Worm (Caenorhabditis elegans) whole organism, young adult: Measurements from ENCODE around the gene C35B8.3.

Source experiments
- B0019.2 ChIP-seq: fragments of 200-800 bp; sonication (Bioruptor generic); conservative IDR thresholded peaks from 2 replicates; pipeline ENCODE4 v1.3.6; 2022; ENCODE audit warnings: missing genetic modification reagents, missing genetic modification characterization, missing compliant biosample characterization
- B0261.1 ChIP-seq: sonication (generic microtip); optimal IDR thresholded peaks from 2 replicates; lab custom pipeline; 2016; ENCODE audit warnings: mild to moderate bottlenecking, missing genetic modification characterization, moderate library complexity, missing compliant biosample characterization
- B0336.3 ChIP-seq: fragments of 200-800 bp; sonication (Bioruptor generic); IDR thresholded peaks from 2 replicates; pipeline ENCODE4 v1.3.6; 2022; ENCODE audit warnings: missing genetic modification characterization, missing compliant biosample characterization
- D2030.7 ChIP-seq: fragments of 200-800 bp; sonication (Bioruptor generic); IDR thresholded peaks from 2 replicates; pipeline ENCODE4 v1.3.6; 2022; ENCODE audit warnings: missing genetic modification reagents, missing genetic modification characterization, missing compliant biosample characterization
- F10E7.11 ChIP-seq: sonication (generic microtip); optimal IDR thresholded peaks from 2 replicates; lab custom pipeline; 2017; ENCODE audit warnings: mild to moderate bottlenecking, missing genetic modification characterization, moderate library complexity, missing compliant biosample characterization
- F22D6.2 ChIP-seq: sonication (generic microtip); optimal IDR thresholded peaks from 2 replicates; lab custom pipeline; 2016; ENCODE audit warnings: mild to moderate bottlenecking, missing genetic modification characterization, missing compliant biosample characterization
- F52B5.7 ChIP-seq: sonication (generic microtip); optimal IDR thresholded peaks from 2 replicates; lab custom pipeline; 2016; ENCODE audit warnings: mild to moderate bottlenecking, missing genetic modification characterization, missing compliant biosample characterization
- F57A8.1 ChIP-seq: fragments of 200-800 bp; sonication (Bioruptor generic); optimal IDR thresholded peaks from 2 replicates; lab custom pipeline; 2018; ENCODE audit warnings: mild to moderate bottlenecking, missing genetic modification characterization, moderate library complexity, missing compliant biosample characterization
- T26A5.8 ChIP-seq: sonication (generic microtip); optimal IDR thresholded peaks from 2 replicates; lab custom pipeline; 2016; ENCODE audit warnings: missing genetic modification characterization, missing compliant biosample characterization
- Y67H2A.10 ChIP-seq: fragments of 200-800 bp; sonication (Bioruptor generic); conservative IDR thresholded peaks from 2 replicates; pipeline ENCODE4 v1.3.6; 2022; ENCODE audit warnings: missing genetic modification reagents, missing genetic modification characterization, missing compliant biosample characterization
- ama-1 ChIP-seq, 3 experiments: fragments of 150-350 bp in 1 of 3; sonication (generic microtip) in 2 of 3; optimal IDR thresholded peaks; 2 replicates each; lab custom pipeline; 2014 to 2018; ENCODE audit warnings: missing biosample characterization in 2 of 3, missing genetic modification characterization in 2 of 3, missing genetic modification reagents in 2 of 3
- aptf-2 ChIP-seq: fragments of 200-800 bp; sonication (Bioruptor generic); conservative IDR thresholded peaks from 2 replicates; pipeline ENCODE4 v1.3.6; 2022; ENCODE audit warnings: missing genetic modification reagents, missing genetic modification characterization, missing compliant biosample characterization
- athp-1 ChIP-seq: sonication (generic microtip); optimal IDR thresholded peaks from 2 replicates; lab custom pipeline; 2017; ENCODE audit warnings: mild to moderate bottlenecking, missing genetic modification characterization, missing compliant biosample characterization
- attf-3 ChIP-seq: fragments of 200-800 bp; sonication (Bioruptor generic); conservative IDR thresholded peaks from 2 replicates; pipeline ENCODE4 v1.3.6; 2022; ENCODE audit warnings: missing genetic modification reagents, missing genetic modification characterization, missing compliant biosample characterization
- attf-5 ChIP-seq: fragments of 200-800 bp; sonication (Bioruptor generic); optimal IDR thresholded peaks from 2 replicates; lab custom pipeline; 2018; ENCODE audit warnings: mild to moderate bottlenecking, missing genetic modification characterization, missing compliant biosample characterization
- bed-1 ChIP-seq: fragments of 200-800 bp; sonication (Bioruptor generic); IDR thresholded peaks from 2 replicates; pipeline ENCODE4 v1.3.6; 2022; ENCODE audit warnings: missing genetic modification reagents, missing genetic modification characterization, missing compliant biosample characterization
- ceh-27 ChIP-seq: fragments of 200-800 bp; sonication (Bioruptor generic); optimal IDR thresholded peaks from 2 replicates; lab custom pipeline; 2018; ENCODE audit warnings: mild to moderate bottlenecking, missing genetic modification characterization, moderate library complexity, missing compliant biosample characterization
- ceh-79 ChIP-seq: sonication (generic microtip); optimal IDR thresholded peaks from 2 replicates; lab custom pipeline; 2017; ENCODE audit warnings: mild to moderate bottlenecking, missing genetic modification characterization, missing compliant biosample characterization
- chd-7 ChIP-seq: sonication (generic microtip); optimal IDR thresholded peaks from 2 replicates; lab custom pipeline; 2016; ENCODE audit warnings: mild to moderate bottlenecking, missing genetic modification characterization, moderate library complexity, missing compliant biosample characterization
- egl-18 ChIP-seq: fragments of 200-800 bp; sonication (Bioruptor generic); IDR thresholded peaks from 2 replicates; pipeline ENCODE4 v1.3.6; 2022; ENCODE audit warnings: missing genetic modification reagents, missing genetic modification characterization, missing compliant biosample characterization
- gei-17 ChIP-seq: fragments of 200-800 bp; sonication (Bioruptor generic); optimal IDR thresholded peaks from 2 replicates; lab custom pipeline; 2018; ENCODE audit warnings: mild to moderate bottlenecking, missing genetic modification characterization, missing compliant biosample characterization
- him-1 ChIP-seq: sonication (generic microtip); optimal IDR thresholded peaks from 2 replicates; lab custom pipeline; 2016; ENCODE audit warnings: missing genotype, missing genetic modification reagents, missing genetic modification characterization, missing compliant biosample characterization
- hlh-26 ChIP-seq: fragments of 200-800 bp; sonication (Bioruptor generic); conservative IDR thresholded peaks from 2 replicates; pipeline ENCODE4 v1.3.6; 2022; ENCODE audit warnings: missing genetic modification reagents, missing genetic modification characterization, missing compliant biosample characterization
- hmg-20 ChIP-seq: fragments of 200-800 bp; sonication (Bioruptor generic); IDR thresholded peaks from 2 replicates; pipeline ENCODE4 v1.3.6; 2022; ENCODE audit warnings: missing genetic modification reagents, missing genetic modification characterization, missing compliant biosample characterization
- lag-1 ChIP-seq: fragments of 200-800 bp; sonication (Bioruptor generic); IDR thresholded peaks from 2 replicates; pipeline ENCODE4 v1.3.6; 2022; ENCODE audit warnings: missing genetic modification reagents, missing genetic modification characterization, missing compliant biosample characterization
- lin-54 ChIP-seq: fragments of 200-800 bp; sonication (Bioruptor generic); optimal IDR thresholded peaks from 2 replicates; lab custom pipeline; 2018; ENCODE audit warnings: mild to moderate bottlenecking, missing genetic modification characterization, missing compliant biosample characterization
- madf-10 ChIP-seq: sonication (generic microtip); optimal IDR thresholded peaks from 2 replicates; lab custom pipeline; 2016; ENCODE audit warnings: mild to moderate bottlenecking, missing genetic modification characterization, missing compliant biosample characterization
- madf-6 ChIP-seq: fragments of 200-800 bp; sonication (Bioruptor generic); IDR thresholded peaks from 2 replicates; pipeline ENCODE4 v1.3.6; 2022; ENCODE audit warnings: missing genetic modification reagents, missing genetic modification characterization, missing compliant biosample characterization
- mxl-1 ChIP-seq: sonication (generic microtip); optimal IDR thresholded peaks from 2 replicates; lab custom pipeline; 2016; ENCODE audit warnings: missing genetic modification characterization, missing compliant biosample characterization
- nfya-2 ChIP-seq: fragments of 200-800 bp; sonication (Bioruptor generic); IDR thresholded peaks from 2 replicates; pipeline ENCODE4 v1.3.6; 2022; ENCODE audit warnings: missing genetic modification reagents, missing genetic modification characterization, missing compliant biosample characterization
- nhr-80 ChIP-seq: sonication (generic microtip); optimal IDR thresholded peaks from 2 replicates; lab custom pipeline; 2016; ENCODE audit warnings: missing genetic modification characterization, missing compliant biosample characterization
- pbrm-1 ChIP-seq: fragments of 200-800 bp; sonication (Bioruptor generic); IDR thresholded peaks from 2 replicates; pipeline ENCODE4 v1.3.6; 2022; ENCODE audit warnings: missing genetic modification reagents, missing genetic modification characterization, missing compliant biosample characterization
- pha-4 ChIP-seq: fragments of 150-350 bp; sonication (generic microtip); optimal IDR thresholded peaks from 2 replicates; lab custom pipeline; 2014; ENCODE audit warnings: missing biosample characterization, missing genetic modification reagents, missing genetic modification characterization
- snpc-1.3 ChIP-seq: sonication (generic microtip); optimal IDR thresholded peaks from 2 replicates; lab custom pipeline; 2017; ENCODE audit warnings: missing genetic modification characterization, mild to moderate bottlenecking, missing compliant biosample characterization, antibody characterized with exemption, moderate library complexity, missing genotype, missing genetic modification reagents; ENCODE audit not compliant: insufficient read depth
- snpc-3.4 ChIP-seq: sonication (generic microtip); optimal IDR thresholded peaks from 2 replicates; lab custom pipeline; 2017; ENCODE audit warnings: missing genetic modification characterization, mild to moderate bottlenecking, missing compliant biosample characterization, antibody characterized with exemption, moderate library complexity, missing genotype, missing genetic modification reagents
- snpc-4 ChIP-seq, 5 experiments: fragments of 150-350 bp in 1 of 5; sonication (generic microtip) in 4 of 5; optimal IDR thresholded peaks; 2 replicates each; lab custom pipeline; 2014 to 2018; ENCODE audit warnings: missing genetic modification characterization in 5 of 5, missing biosample characterization in 3 of 5, antibody characterized with exemption in 2 of 5, mild to moderate bottlenecking in 2 of 5, missing compliant biosample characterization in 2 of 5, missing genotype in 2 of 5, moderate library complexity in 2 of 5, missing genetic modification reagents in 1 of 5
- somi-1 ChIP-seq: fragments of 200-800 bp; sonication (Bioruptor generic); optimal IDR thresholded peaks from 2 replicates; lab custom pipeline; 2018; ENCODE audit warnings: mild to moderate bottlenecking, missing genetic modification characterization, missing compliant biosample characterization
- sptf-2 ChIP-seq: fragments of 200-800 bp; sonication (Bioruptor generic); optimal IDR thresholded peaks from 2 replicates; lab custom pipeline; 2018; ENCODE audit warnings: mild to moderate bottlenecking, missing genetic modification characterization, missing compliant biosample characterization
- xnd-1 ChIP-seq: sonication (generic microtip); optimal IDR thresholded peaks from 2 replicates; lab custom pipeline; 2016; ENCODE audit warnings: missing genotype, missing genetic modification reagents, missing genetic modification characterization, missing compliant biosample characterization
- ztf-18 ChIP-seq: sonication (generic microtip); optimal IDR thresholded peaks from 2 replicates; lab custom pipeline; 2016; ENCODE audit warnings: missing genotype, mild to moderate bottlenecking, missing genetic modification characterization, missing compliant biosample characterization
- ztf-22 ChIP-seq: fragments of 200-800 bp; sonication (Bioruptor generic); optimal IDR thresholded peaks from 2 replicates; lab custom pipeline; 2018; ENCODE audit warnings: mild to moderate bottlenecking, missing genetic modification characterization, moderate library complexity, missing compliant biosample characterization
- ztf-28 ChIP-seq: fragments of 200-800 bp; sonication (Bioruptor generic); IDR thresholded peaks from 2 replicates; pipeline ENCODE4 v1.3.6; 2022; ENCODE audit warnings: missing genetic modification reagents, missing genetic modification characterization, missing compliant biosample characterization

The C35B8.3 gene

DNA sequence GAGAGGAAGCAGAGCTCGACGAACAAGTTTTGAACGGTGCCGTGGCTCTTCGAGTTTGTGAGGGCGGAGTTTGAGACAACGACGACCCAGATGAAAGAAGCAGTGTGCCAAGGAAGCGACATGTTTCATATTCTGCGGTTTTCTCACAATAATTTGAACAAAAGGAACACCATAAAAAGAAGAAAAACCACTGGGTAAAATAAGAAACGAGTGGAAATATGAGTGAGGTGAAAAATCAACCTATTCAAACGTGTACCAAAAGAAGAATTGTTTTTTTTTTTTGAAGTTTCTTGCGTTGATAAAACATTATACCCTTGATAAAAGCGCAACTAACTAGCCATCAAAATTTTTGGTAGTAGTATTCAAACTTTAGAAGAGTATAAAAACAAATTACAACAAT, 28.4 kb downstream of the C35B8.3 start, which contains the start of gene lgc-4:
lgc-4 (minus strand) TSS at position 101 of the 400 bp plus-strand sequence.
- no peak for TF ChIP-seq Y67H2A.10 (GFP tag; lab: Robert Waterston, UW)
- TF ChIP-seq madf-6: no peak
- no peak for TF ChIP-seq aptf-2 (GFP tag; lab: Robert Waterston, UW)
- no peak for TF ChIP-seq ztf-22 (GFP tag; lab: Kevin White, UChicago)

DNA sequence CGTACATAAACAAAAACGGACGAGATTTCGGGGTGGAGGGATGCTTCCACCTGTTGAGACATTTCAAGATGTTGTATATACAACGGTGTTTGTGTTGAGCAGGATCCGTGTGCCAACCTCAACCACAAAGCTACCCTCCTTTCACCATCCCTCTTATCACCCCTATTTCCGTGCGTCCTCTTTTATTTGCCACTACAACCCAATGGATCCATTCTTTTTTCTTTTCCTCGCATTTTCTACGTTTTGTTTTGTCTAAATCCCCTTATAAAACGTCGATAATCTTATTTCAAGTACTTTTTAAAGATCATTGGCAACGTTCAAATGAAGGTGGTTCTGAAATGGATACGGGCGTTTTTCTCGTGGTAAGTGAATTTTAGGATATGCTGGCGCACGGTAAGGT, 29.5 kb downstream of the C35B8.3 start, which contains the start of gene gpa-12:
gpa-12 (plus strand) TSS at position 301 of the 400 bp plus-strand sequence.
- TF ChIP-seq nfya-2 (GFP tag; lab: Robert Waterston, UW) (no peak), ztf-18 (tag; lab: Kevin White, UChicago) (no peak), madf-6 (no peak), snpc-4 (GFP tag; optimal IDR thresholded peaks at IDR 0.05; lab: Kevin White, UChicago) (no peak), snpc-4 (tag; optimal IDR thresholded peaks at IDR 0.05; lab: Kevin White, UChicago) (no peak), athp-1 (no peak)

ce11 chrX:9246625-9247024, 32.9 kb downstream of the C35B8.3 start:
- TF ChIP-seq gei-17: no peak
- TF ChIP-seq nhr-80 (tag; lab: Kevin White, UChicago): no peak
- no peak for TF ChIP-seq hmg-20 (GFP tag; lab: Robert Waterston, UW)
- no peak for TF ChIP-seq xnd-1 (tag; lab: Kevin White, UChicago)
- TF ChIP-seq sptf-2: no peak
- no peak for TF ChIP-seq snpc-3.4 (tag; lab: Kevin White, UChicago)
- TF ChIP-seq lag-1 (GFP tag; lab: Robert Waterston, UW): no peak
- no peak for TF ChIP-seq chd-7 (tag; lab: Kevin White, UChicago)
- TF ChIP-seq him-1 (tag; lab: Kevin White, UChicago): no peak
- no peak for TF ChIP-seq snpc-1.3
- TF ChIP-seq bed-1 (GFP tag; lab: Robert Waterston, UW): no peak
- TF ChIP-seq ama-1 (optimal IDR thresholded peaks at IDR 0.05; lab: Kevin White, UChicago): no peak
- no peak for TF ChIP-seq ama-1 (GFP tag; optimal IDR thresholded peaks at IDR 0.05; lab: Kevin White, UChicago)
- TF ChIP-seq ztf-28: no peak
- no peak for TF ChIP-seq F52B5.7
- TF ChIP-seq somi-1: no peak
- no peak for TF ChIP-seq F10E7.11 (tag; lab: Kevin White, UChicago)
- no peak for TF ChIP-seq ztf-22 (GFP tag; lab: Kevin White, UChicago)
- no peak for TF ChIP-seq attf-3
- TF ChIP-seq madf-6: no peak
- TF ChIP-seq, all 124 proteins: peak for 0

DNA sequence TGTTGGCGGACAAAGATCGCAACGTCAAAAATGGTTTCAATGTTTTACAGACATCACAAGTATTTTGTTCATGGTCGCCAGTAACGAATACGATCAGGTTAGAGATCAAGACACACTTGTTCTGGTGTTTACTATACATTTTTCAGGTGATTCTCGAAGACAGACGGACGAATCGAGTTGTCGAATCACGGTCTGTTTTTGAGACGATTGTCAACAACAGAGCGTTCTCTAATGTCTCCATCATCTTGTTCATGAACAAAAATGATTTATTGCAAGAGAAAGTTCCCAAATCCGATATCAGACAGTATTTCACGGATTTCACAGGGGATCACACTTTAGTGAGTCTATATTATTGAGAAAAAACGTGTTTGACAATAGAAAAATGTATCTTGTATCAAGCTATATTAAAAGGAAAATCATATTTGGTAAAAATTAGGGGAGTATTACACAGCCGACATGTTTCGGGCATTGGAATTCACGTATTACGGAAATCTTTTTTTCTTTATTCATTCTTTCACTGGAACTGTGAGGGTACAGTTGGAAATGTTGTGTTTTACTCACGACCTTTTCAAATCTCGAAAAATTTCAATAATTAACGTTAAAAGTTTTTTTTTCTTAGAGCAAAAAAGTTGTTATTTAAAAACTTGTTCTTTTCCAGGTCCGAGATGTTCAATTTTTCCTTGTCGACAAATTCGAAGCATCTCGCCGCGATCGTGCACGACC, 34.5 kb downstream of the C35B8.3 start:
- no peak for TF ChIP-seq F57A8.1 (GFP tag; lab: Kevin White, UChicago)
- peak; percentile 16 for TF ChIP-seq somi-1

ce11 chrX:9251488-9251887, 37.8 kb downstream of the C35B8.3 start, which contains the start of gene pes-8:
Gene pes-8 (plus strand): TSS chrX:9251788.
- TF ChIP-seq lin-54 (GFP tag; lab: Kevin White, UChicago) (no peak), ceh-79 (no peak), ceh-27 (GFP tag; lab: Kevin White, UChicago) (no peak), D2030.7 (no peak), attf-5 (GFP tag; lab: Kevin White, UChicago) (no peak), madf-10 (tag; lab: Kevin White, UChicago) (no peak), B0019.2 (no peak), egl-18 (GFP tag; lab: Robert Waterston, UW) (no peak), F10E7.11 (tag; lab: Kevin White, UChicago) (no peak), T26A5.8 (tag; lab: Kevin White, UChicago) (no peak), B0336.3 (GFP tag; lab: Robert Waterston, UW) (no peak), F22D6.2 (tag; lab: Kevin White, UChicago) (no peak), hlh-26 (GFP tag; lab: Robert Waterston, UW) (no peak), pha-4 (tag; lab: Kevin White, UChicago) (no peak), mxl-1 (tag; lab: Kevin White, UChicago) (no peak), B0261.1 (no peak), pbrm-1 (no peak)
